Worm (Caenorhabditis elegans): Measurements from ENCODE around the gene str-116.
"Not testable (repeated sequence)": the region's sequence is repeated elsewhere in the genome, so short reads cannot be mapped to it uniquely, and the experiment has no call there.

str-116 gene

DNA sequence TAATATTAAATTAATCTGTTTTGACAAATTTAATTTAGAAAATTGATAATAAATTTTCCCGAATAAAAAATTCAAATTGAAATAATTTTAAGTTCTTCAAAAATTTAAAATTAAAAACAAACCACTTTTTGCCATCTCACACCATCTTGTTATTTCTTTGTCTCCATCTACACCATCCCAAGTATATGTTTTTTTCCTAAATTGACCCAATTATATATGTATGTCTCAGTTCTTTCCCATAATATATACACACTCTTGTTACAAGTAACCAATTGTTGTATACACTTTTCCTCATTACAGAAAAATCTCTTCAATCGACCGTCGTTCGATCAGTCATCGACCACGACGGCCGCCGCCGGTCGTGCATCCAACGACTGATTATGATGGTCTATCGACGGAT is 15.5 kb downstream of the str-116 start, which contains the start of gene gly-20:
gly-20 (plus strand) TSS at position 301 of the 400 bp plus-strand sequence.
- TF ChIP-seq ceh-82 (tag; optimal IDR thresholded peaks at IDR 0.05) = no peak
- TF ChIP-seq hmg-11 (tag; optimal IDR thresholded peaks at IDR 0.05) = no peak
- TF ChIP-seq egl-27 (tag; optimal IDR thresholded peaks at IDR 0.05) = no peak
- TF ChIP-seq ceh-9 (tag; optimal IDR thresholded peaks at IDR 0.05) = no peak
- TF ChIP-seq zag-1 (tag; optimal IDR thresholded peaks at IDR 0.05) = no peak
- TF ChIP-seq pqm-1 (tag; optimal IDR thresholded peaks at IDR 0.05) = no peak
- TF ChIP-seq pha-4 (tag; optimal IDR thresholded peaks at IDR 0.05) = no peak
- no peak for TF ChIP-seq unc-62 (GFP tag; optimal IDR thresholded peaks at IDR 0.05)
- TF ChIP-seq nhr-25 (tag; optimal IDR thresholded peaks at IDR 0.05) = no peak
- no peak for TF ChIP-seq fkh-2 (tag; optimal IDR thresholded peaks at IDR 0.05)
- no peak for TF ChIP-seq ZK546.5 (tag; optimal IDR thresholded peaks at IDR 0.05)
- no peak for TF ChIP-seq nhr-43 (tag; optimal IDR thresholded peaks at IDR 0.05; ENCODE audit: poor library complexity, severe bottlenecking)
- no peak for TF ChIP-seq lsy-12 (tag; optimal IDR thresholded peaks at IDR 0.05)
- TF ChIP-seq elt-3 (tag; optimal IDR thresholded peaks at IDR 0.05) = no peak
- TF ChIP-seq nhr-12 (tag; optimal IDR thresholded peaks at IDR 0.05) = no peak
- TF ChIP-seq nhr-76 (tag; optimal IDR thresholded peaks at IDR 0.05) = no peak

- TF ChIP-seq aly-2, tbx-2, ceh-82 (tag; optimal IDR thresholded peaks at IDR 0.05): not testable (repeated sequence)
Observed at ce11 chrV:11286114-11286513, 19.3 kb downstream of the str-116 start, which contains the start of gene C03E10.3. Gene C03E10.3 (plus strand): TSS chrV:11286414.

DNA sequence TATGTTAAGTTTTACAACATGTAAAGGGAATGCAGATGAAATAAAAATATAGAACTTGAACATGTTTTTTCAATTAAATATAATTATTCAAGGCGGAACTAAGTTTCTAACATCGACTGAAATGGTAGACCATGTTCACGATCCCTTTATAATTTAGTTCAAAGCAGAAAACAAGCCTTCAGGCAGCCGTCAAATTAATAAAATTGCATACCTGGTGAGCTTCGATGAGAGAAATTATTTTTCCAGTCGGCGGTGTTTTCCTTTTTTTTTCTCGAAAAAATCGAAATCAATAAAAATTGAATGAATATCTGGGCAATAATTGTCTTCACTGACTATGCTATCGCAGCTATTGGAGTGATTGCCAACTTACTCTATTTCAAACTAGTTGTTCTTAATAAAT is 24.1 kb downstream of the str-116 start, which contains the start of gene C03E10.1:
C03E10.1 (plus strand) TSS at position 301 of the 400 bp plus-strand sequence.
- TF ChIP-seq nhr-43 (tag; optimal IDR thresholded peaks at IDR 0.05; ENCODE audit: poor library complexity, severe bottlenecking) (no peak), ceh-9 (tag; optimal IDR thresholded peaks at IDR 0.05) (no peak), nhr-67 (tag; optimal IDR thresholded peaks at IDR 0.05) (no peak), unc-62 (GFP tag; optimal IDR thresholded peaks at IDR 0.05) (no peak), fkh-10 (GFP tag; optimal IDR thresholded peaks at IDR 0.05) (no peak), nhr-12 (tag; optimal IDR thresholded peaks at IDR 0.05) (no peak), nfya-1 (tag; optimal IDR thresholded peaks at IDR 0.05; ENCODE audit: insufficient read depth) (no peak), snpc-4 (tag; optimal IDR thresholded peaks at IDR 0.05) (no peak)

DNA sequence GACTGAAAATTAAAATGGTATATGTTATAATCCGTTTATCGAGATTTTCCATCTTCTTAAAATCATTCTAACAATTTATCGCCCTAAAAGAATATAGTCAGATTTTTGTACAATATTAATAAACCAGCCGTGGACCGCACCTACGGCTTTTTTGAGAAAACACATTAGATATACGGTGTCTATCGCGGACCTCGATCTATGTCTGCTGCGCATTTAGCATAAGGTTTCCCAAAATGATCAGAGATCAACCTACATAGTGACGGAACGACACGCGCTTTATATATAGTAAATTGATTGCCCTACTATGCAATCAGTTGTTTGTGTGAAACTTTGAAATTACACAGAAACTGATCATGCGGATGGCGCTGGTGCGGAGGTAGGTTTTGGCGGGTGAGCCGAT is 25.9 kb downstream of the str-116 start:
- TF ChIP-seq elt-3 (tag; optimal IDR thresholded peaks at IDR 0.05) (no peak), egl-5 (tag; optimal IDR thresholded peaks at IDR 0.05) (no peak), aly-2 (tag; optimal IDR thresholded peaks at IDR 0.05) (no peak), nhr-237 (tag; optimal IDR thresholded peaks at IDR 0.05) (no peak), mml-1 (tag; optimal IDR thresholded peaks at IDR 0.05) (no peak), unc-39 (tag; optimal IDR thresholded peaks at IDR 0.05) (no peak)

- TF ChIP-seq ceh-16 (tag; optimal IDR thresholded peaks at IDR 0.05) (no peak), nhr-11 (tag; optimal IDR thresholded peaks at IDR 0.05) (no peak), nhr-25 (tag; optimal IDR thresholded peaks at IDR 0.05) (no peak), nhr-43 (tag; optimal IDR thresholded peaks at IDR 0.05; ENCODE audit: poor library complexity, severe bottlenecking) (no peak), fkh-10 (GFP tag; optimal IDR thresholded peaks at IDR 0.05) (no peak), ceh-82 (tag; optimal IDR thresholded peaks at IDR 0.05) (no peak), ztf-11 (tag; optimal IDR thresholded peaks at IDR 0.05) (no peak), nfya-1 (tag; optimal IDR thresholded peaks at IDR 0.05; ENCODE audit: insufficient read depth) (no peak), sea-2 (GFP tag; optimal IDR thresholded peaks at IDR 0.05) (no peak), elt-2 (tag; optimal IDR thresholded peaks at IDR 0.05) (no peak), egl-27 (tag; optimal IDR thresholded peaks at IDR 0.05) (no peak), R02D3.7 (tag; optimal IDR thresholded peaks at IDR 0.05) (no peak), daf-12 (tag; optimal IDR thresholded peaks at IDR 0.05) (no peak), ZK546.5 (tag; optimal IDR thresholded peaks at IDR 0.05) (no peak), nhr-28 (tag; optimal IDR thresholded peaks at IDR 0.05) (no peak), nhr-67 (tag; optimal IDR thresholded peaks at IDR 0.05) (no peak), eor-1 (tag; optimal IDR thresholded peaks at IDR 0.05) (no peak), mdl-1 (tag; optimal IDR thresholded peaks at IDR 0.05) (no peak)
Observed at ce11 chrV:11294393-11294792, 27.6 kb downstream of the str-116 start, which contains the start of gene T03F7.6. Gene T03F7.6 (plus strand): TSS chrV:11294693.

Measured in whole organism, L3 larva.